Worm (Caenorhabditis elegans): ENCODE measurements around the gene T09A12.8.

DNA sequence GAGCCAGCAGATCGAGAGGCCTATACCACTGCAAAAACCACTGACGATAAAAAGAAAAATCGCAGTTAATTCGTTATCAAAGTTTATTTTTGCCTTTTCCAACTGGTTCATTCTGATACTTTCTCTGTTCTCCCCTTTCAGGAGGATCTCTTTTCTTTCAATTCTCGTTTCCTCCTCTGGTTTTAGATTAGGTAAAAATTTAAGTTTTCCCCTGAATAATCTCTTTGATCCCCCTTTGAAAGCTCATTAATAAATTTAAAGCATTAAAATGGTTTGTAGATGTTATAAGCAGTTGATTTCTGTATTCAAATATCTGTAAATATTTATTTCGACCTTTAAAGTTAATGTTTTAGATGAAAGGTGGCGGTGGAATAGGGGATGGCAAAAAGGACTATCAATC, 47.7 kb upstream of the T09A12.8 start, which contains the start of gene K07H8.2:
- TF ChIP-seq ama-1 (optimal IDR thresholded peaks at IDR 0.05) = no peak
- no peak for TF ChIP-seq ahr-1 (tag; optimal IDR thresholded peaks at IDR 0.05)
- no peak for TF ChIP-seq fkh-10 (GFP tag; optimal IDR thresholded peaks at IDR 0.05)
- TF ChIP-seq nhr-11 (tag; optimal IDR thresholded peaks at IDR 0.05) = no peak
- TF ChIP-seq unc-86 (tag; optimal IDR thresholded peaks at IDR 0.05) = no peak
- no peak for TF ChIP-seq F13H6.1 (tag; optimal IDR thresholded peaks at IDR 0.05)
- no peak for TF ChIP-seq pha-4 (tag; optimal IDR thresholded peaks at IDR 0.05)
- no peak for TF ChIP-seq ceh-19 (GFP tag; optimal IDR thresholded peaks at IDR 0.05)
- TF ChIP-seq mec-3 (tag; optimal IDR thresholded peaks at IDR 0.05; ENCODE audit: borderline replicate concordance) = no peak
- TF ChIP-seq sox-4 (tag; optimal IDR thresholded peaks at IDR 0.05) = no peak
- TF ChIP-seq hlh-8 (tag; optimal IDR thresholded peaks at IDR 0.05) = no peak
- no peak for TF ChIP-seq hlh-30 (tag; optimal IDR thresholded peaks at IDR 0.05; ENCODE audit: insufficient read depth)
- no peak for TF ChIP-seq pqm-1 (tag; optimal IDR thresholded peaks at IDR 0.05)
- TF ChIP-seq C38D4.7 (GFP tag; optimal IDR thresholded peaks at IDR 0.05) = no peak
